Worm (Caenorhabditis elegans): Measurements from ENCODE around the gene F47B8.4.

The F47B8.4 gene

ce11 chrV:14324502-14325467, at the start of gene F47B8.4, which contains the start of gene F47B8.18:
F47B8.4 (minus strand) TSS chrV:14324673.
F47B8.18 (minus strand) TSS chrV:14325464.
- TF ChIP-seq ceh-36 (tag; optimal IDR thresholded peaks at IDR 0.05) (no peak), aly-1 (tag; optimal IDR thresholded peaks at IDR 0.05) (peak; percentile 26)

- no peak for TF ChIP-seq scrt-1 (GFP tag; IDR thresholded peaks at IDR 0.05)
- no peak for TF ChIP-seq ets-7 (tag; optimal IDR thresholded peaks at IDR 0.05)
- no peak for TF ChIP-seq F13C5.2 (tag; optimal IDR thresholded peaks at IDR 0.05)
- no peak for TF ChIP-seq tbx-37 (GFP tag; conservative IDR thresholded peaks at IDR 0.05)
These were observed 48.3 kb upstream of the F47B8.4 start, which contains the start of gene unc-39 for ce11 chrV:14372774-14373173. unc-39 (plus strand) TSS chrV:14373074.

ce11 chrV:14369412-14369811, 44.9 kb upstream of the F47B8.4 start:
- TF ChIP-seq hmg-4 (GFP tag; optimal IDR thresholded peaks at IDR 0.05) = no peak
- no peak for TF ChIP-seq hmbx-1 (tag; optimal IDR thresholded peaks at IDR 0.05)
- TF ChIP-seq aly-1 (tag; optimal IDR thresholded peaks at IDR 0.05) = no peak
- TF ChIP-seq ceh-36 (tag; optimal IDR thresholded peaks at IDR 0.05) = no peak
- no peak for TF ChIP-seq ama-1 (optimal IDR thresholded peaks at IDR 0.05)
- no peak for TF ChIP-seq tra-4 (tag; optimal IDR thresholded peaks at IDR 0.05)
- no peak for TF ChIP-seq scrt-1 (GFP tag; IDR thresholded peaks at IDR 0.05)
- TF ChIP-seq ceh-13 (GFP tag; optimal IDR thresholded peaks at IDR 0.05) = no peak
- TF ChIP-seq ets-7 (tag; optimal IDR thresholded peaks at IDR 0.05) = no peak
- no peak for TF ChIP-seq tbx-37 (GFP tag; conservative IDR thresholded peaks at IDR 0.05)
- no peak for TF ChIP-seq pes-1 (GFP tag; IDR thresholded peaks at IDR 0.05)
- no peak for TF ChIP-seq sea-1 (GFP tag; conservative IDR thresholded peaks at IDR 0.05)
- no peak for TF ChIP-seq hnd-1 (tag; optimal IDR thresholded peaks at IDR 0.05)
- TF ChIP-seq flt-1 (GFP tag; IDR thresholded peaks at IDR 0.05) = no peak
- no peak for TF ChIP-seq B0310.2 (tag; optimal IDR thresholded peaks at IDR 0.05)
- no peak for TF ChIP-seq F13C5.2 (tag; optimal IDR thresholded peaks at IDR 0.05)
- TF ChIP-seq tbx-11 (GFP tag; IDR thresholded peaks at IDR 0.05) = no peak

DNA sequence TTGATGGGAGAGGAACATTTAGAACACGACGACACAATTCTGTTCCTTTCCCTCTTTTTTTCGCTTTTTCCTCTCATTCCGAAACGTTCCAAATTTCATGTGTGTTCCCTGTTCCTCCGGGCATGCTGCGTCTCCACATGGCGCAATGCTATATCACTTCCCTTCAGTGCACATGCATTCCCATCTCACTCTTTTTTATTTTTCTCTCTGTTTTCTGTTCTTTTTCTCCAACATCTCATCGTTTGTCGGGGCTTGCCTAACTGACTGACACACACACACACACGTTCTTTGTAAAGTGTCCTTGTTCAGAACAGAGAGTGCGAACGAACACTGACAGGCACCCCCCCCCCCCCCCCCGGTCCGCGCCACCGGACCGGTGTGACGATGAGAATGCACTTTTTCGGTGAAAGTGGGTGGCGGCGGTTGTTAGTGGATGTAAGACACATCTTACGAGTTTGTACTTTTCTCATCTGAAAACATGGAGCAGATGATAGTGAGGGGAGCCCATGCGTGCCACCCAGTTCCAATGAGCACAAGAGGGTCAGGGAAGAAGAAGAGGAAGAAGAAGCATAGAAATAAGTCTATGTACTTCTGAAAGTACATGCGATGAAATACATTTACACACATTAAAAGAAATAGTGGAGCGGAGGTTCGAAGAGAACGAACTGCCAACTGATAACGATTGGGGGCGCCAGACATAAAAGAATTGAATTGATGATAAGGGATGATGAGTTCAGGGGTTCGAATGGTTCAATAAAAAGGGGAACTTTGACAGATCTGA, 44.0 kb upstream of the F47B8.4 start:
- TF ChIP-seq ets-7 (tag; optimal IDR thresholded peaks at IDR 0.05) (no peak), B0310.2 (tag; optimal IDR thresholded peaks at IDR 0.05) (no peak), hmg-4 (GFP tag; optimal IDR thresholded peaks at IDR 0.05) (no peak), tra-4 (tag; optimal IDR thresholded peaks at IDR 0.05) (no peak), tbx-11 (GFP tag; IDR thresholded peaks at IDR 0.05) (no peak), ama-1 (optimal IDR thresholded peaks at IDR 0.05) (no peak), ceh-36 (tag; optimal IDR thresholded peaks at IDR 0.05) (no peak), scrt-1 (GFP tag; IDR thresholded peaks at IDR 0.05) (no peak), sea-1 (GFP tag; conservative IDR thresholded peaks at IDR 0.05) (no peak), F13C5.2 (tag; optimal IDR thresholded peaks at IDR 0.05) (no peak), hmbx-1 (tag; optimal IDR thresholded peaks at IDR 0.05) (no peak)

DNA sequence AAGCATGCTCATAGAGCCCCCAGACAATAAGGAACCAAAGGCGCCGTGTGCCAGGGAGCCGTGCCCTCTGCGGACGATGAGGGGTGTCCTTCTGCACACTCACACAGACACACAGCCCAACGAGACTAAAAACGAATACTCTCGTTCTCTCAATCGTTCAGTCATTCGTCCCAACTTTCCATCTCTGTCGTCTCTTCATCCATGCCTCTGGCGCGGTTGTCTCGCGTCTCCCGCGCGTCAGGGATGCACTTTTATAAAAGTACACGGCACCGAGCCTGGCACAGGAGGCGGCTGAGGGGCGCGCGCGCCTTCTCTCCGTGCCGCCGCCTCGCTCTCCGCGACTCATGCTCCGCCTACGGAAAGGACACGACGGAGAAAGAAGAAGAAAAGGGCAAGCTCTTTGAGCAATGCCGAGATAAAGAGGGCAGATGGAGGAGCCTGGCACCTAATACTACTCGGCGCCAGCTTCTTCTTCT, 42.1 kb upstream of the F47B8.4 start:
- TF ChIP-seq sea-1 (GFP tag; conservative IDR thresholded peaks at IDR 0.05) (no peak), tra-4 (tag; optimal IDR thresholded peaks at IDR 0.05) (no peak), aly-1 (tag; optimal IDR thresholded peaks at IDR 0.05) (peak; percentile 16), flt-1 (GFP tag; IDR thresholded peaks at IDR 0.05) (no peak), ceh-13 (GFP tag; optimal IDR thresholded peaks at IDR 0.05) (no peak), hnd-1 (tag; optimal IDR thresholded peaks at IDR 0.05) (no peak), hmg-4 (GFP tag; optimal IDR thresholded peaks at IDR 0.05) (no peak)

DNA sequence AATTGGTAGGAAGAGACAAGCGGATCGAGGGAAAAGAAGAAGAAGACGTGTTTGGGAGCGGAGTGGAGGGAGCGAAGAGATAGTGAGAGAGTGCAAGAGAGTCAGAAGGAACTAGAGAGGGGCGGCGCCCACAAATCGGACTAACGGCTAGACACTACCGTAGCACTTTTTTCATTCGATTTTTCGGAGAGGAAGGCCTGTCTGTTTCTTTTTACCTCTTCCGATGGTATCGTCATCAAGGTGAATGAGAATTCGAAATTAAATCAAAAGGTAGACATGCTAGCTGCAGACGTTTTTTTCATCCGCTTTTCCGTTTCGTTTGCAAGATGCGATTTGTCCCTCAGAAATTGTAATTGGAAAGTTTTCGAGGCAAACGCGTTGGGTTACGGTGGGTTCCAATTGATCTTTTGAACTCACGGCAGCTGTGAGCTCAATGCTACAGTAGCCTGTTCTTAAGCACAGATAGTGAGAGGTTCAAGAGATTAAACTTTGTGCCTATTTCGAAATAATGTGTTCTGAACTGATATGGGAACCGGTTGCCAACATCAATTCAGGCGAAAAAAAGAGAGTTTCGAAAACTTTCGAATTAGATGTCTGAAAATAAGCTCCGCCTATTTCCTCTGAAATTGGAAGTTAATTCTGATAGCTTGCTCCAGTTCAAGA, 40.2 kb upstream of the F47B8.4 start:
- TF ChIP-seq hmg-4 (GFP tag; optimal IDR thresholded peaks at IDR 0.05) = no peak

DNA sequence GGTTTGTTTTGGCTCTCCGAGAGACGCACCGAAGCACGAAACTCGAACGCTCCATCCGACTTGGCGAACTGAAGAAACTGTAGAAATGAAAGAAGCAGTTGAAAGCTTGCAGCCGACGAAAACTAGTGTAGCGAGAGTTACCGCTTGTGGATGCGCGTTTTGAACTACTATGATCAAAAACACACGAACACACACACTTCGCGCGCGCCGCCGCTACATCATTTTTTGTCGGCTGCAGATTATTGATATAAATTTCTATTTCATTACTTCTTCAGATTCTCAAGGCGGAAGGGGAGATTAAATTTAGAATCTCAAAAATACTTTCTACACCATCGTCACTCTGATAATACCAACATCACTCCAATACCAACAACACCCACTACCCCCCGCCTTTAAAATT, 37.5 kb upstream of the F47B8.4 start:
- TF ChIP-seq F13C5.2 (tag; optimal IDR thresholded peaks at IDR 0.05) (no peak), tbx-11 (GFP tag; IDR thresholded peaks at IDR 0.05) (no peak), tbx-37 (GFP tag; conservative IDR thresholded peaks at IDR 0.05) (no peak)

- no peak for TF ChIP-seq hnd-1 (tag; optimal IDR thresholded peaks at IDR 0.05)
- TF ChIP-seq aly-1 (tag; optimal IDR thresholded peaks at IDR 0.05) = no peak
- no peak for TF ChIP-seq tbx-37 (GFP tag; conservative IDR thresholded peaks at IDR 0.05)
- no peak for TF ChIP-seq scrt-1 (GFP tag; IDR thresholded peaks at IDR 0.05)
- no peak for TF ChIP-seq flt-1 (GFP tag; IDR thresholded peaks at IDR 0.05)
These were observed 34.1 kb upstream of the F47B8.4 start, which contains the start of gene Y49A3A.4 for ce11 chrV:14358577-14358976. Y49A3A.4 (minus strand) TSS chrV:14358890.
